Worm (Caenorhabditis elegans) whole organism, late embryonic: ENCODE data around the gene rcan-1.

ENCODE experiments used
- T23F11.4 ChIP-seq: fragments of 200-800 bp; sonication (Bioruptor generic); optimal IDR thresholded peaks from 2 replicates; lab custom pipeline; 2018; ENCODE audit warnings: mild to moderate bottlenecking, missing genetic modification characterization, missing compliant biosample characterization
- ceh-14 ChIP-seq: sonication (generic microtip); optimal IDR thresholded peaks from 2 replicates; lab custom pipeline; 2016; ENCODE audit warnings: missing genotype, missing genetic modification characterization, missing compliant biosample characterization
- ceh-18 ChIP-seq: sonication (generic microtip); optimal IDR thresholded peaks from 2 replicates; lab custom pipeline; 2016; ENCODE audit warnings: missing genetic modification characterization, missing compliant biosample characterization
- ceh-19 ChIP-seq: fragments of 200-800 bp; sonication (Bioruptor generic); optimal IDR thresholded peaks from 2 replicates; lab custom pipeline; 2018; ENCODE audit warnings: mild to moderate bottlenecking, missing genetic modification characterization, missing compliant biosample characterization
- ceh-2 ChIP-seq: sonication (generic microtip); optimal IDR thresholded peaks from 2 replicates; lab custom pipeline; 2016; ENCODE audit warnings: missing genotype, missing genetic modification characterization, missing compliant biosample characterization
- ceh-24 ChIP-seq: sonication (generic microtip); optimal IDR thresholded peaks from 2 replicates; lab custom pipeline; 2016; ENCODE audit warnings: mild to moderate bottlenecking, missing genetic modification characterization, missing compliant biosample characterization
- ceh-30 ChIP-seq: fragments of 150-350 bp; optimal IDR thresholded peaks from 2 replicates; lab custom pipeline; 2014; ENCODE audit warnings: missing biosample characterization, missing genetic modification characterization
- ceh-31 ChIP-seq: sonication (generic microtip); optimal IDR thresholded peaks from 2 replicates; lab custom pipeline; 2016; ENCODE audit warnings: missing genetic modification characterization, missing compliant biosample characterization
- ceh-34 ChIP-seq: sonication (generic microtip); optimal IDR thresholded peaks from 2 replicates; lab custom pipeline; 2016; ENCODE audit warnings: mild to moderate bottlenecking, missing genetic modification characterization, missing compliant biosample characterization
- ceh-6 ChIP-seq: fragments of 200-800 bp; sonication (Bioruptor generic); optimal IDR thresholded peaks from 2 replicates; lab custom pipeline; 2018; ENCODE audit warnings: mild to moderate bottlenecking, missing genetic modification characterization, missing compliant biosample characterization
- dve-1 ChIP-seq: sonication (generic microtip); optimal IDR thresholded peaks from 2 replicates; lab custom pipeline; 2017; ENCODE audit warnings: antibody characterized with exemption, mild to moderate bottlenecking, missing genetic modification characterization, missing compliant biosample characterization
- elt-2 ChIP-seq: sonication (generic microtip); optimal IDR thresholded peaks from 2 replicates; lab custom pipeline; 2016; ENCODE audit warnings: missing genetic modification reagents, missing genetic modification characterization, missing compliant biosample characterization
- ets-4 ChIP-seq: sonication (generic microtip); optimal IDR thresholded peaks from 2 replicates; lab custom pipeline; 2016; ENCODE audit warnings: missing genetic modification characterization, missing compliant biosample characterization
- fkh-6 ChIP-seq: sonication (generic microtip); optimal IDR thresholded peaks from 2 replicates; lab custom pipeline; 2016; ENCODE audit warnings: missing genetic modification characterization, missing compliant biosample characterization
- gmeb-2 ChIP-seq: sonication (generic microtip); optimal IDR thresholded peaks from 2 replicates; lab custom pipeline; 2016; ENCODE audit warnings: missing genetic modification characterization, inconsistent platforms, missing compliant biosample characterization
- hlh-13 ChIP-seq: fragments of 200-800 bp; sonication (Bioruptor generic); optimal IDR thresholded peaks from 2 replicates; lab custom pipeline; 2018; ENCODE audit warnings: mild to moderate bottlenecking, missing genetic modification characterization, missing compliant biosample characterization
- lin-11 ChIP-seq: fragments of 200-800 bp; sonication (Bioruptor generic); optimal IDR thresholded peaks from 2 replicates; lab custom pipeline; 2018; ENCODE audit warnings: mild to moderate bottlenecking, missing genetic modification characterization, missing compliant biosample characterization
- madf-2 ChIP-seq: sonication (generic microtip); optimal IDR thresholded peaks from 2 replicates; lab custom pipeline; 2017; ENCODE audit warnings: missing genetic modification characterization, missing compliant biosample characterization
- mec-3 ChIP-seq: sonication (generic microtip); optimal IDR thresholded peaks from 2 replicates; lab custom pipeline; 2016; ENCODE audit warnings: borderline replicate concordance, missing genetic modification characterization, missing compliant biosample characterization
- nfya-1 ChIP-seq: sonication (generic microtip); optimal IDR thresholded peaks from 2 replicates; lab custom pipeline; 2017; ENCODE audit warnings: missing genetic modification characterization, mild to moderate bottlenecking, missing compliant biosample characterization, antibody characterized with exemption, moderate library complexity
- nhr-232 ChIP-seq: sonication (generic microtip); optimal IDR thresholded peaks from 2 replicates; lab custom pipeline; 2016; ENCODE audit warnings: missing genetic modification characterization, missing compliant biosample characterization
- npax-4 ChIP-seq: sonication (generic microtip); optimal IDR thresholded peaks from 2 replicates; lab custom pipeline; 2016; ENCODE audit warnings: missing genetic modification characterization, missing compliant biosample characterization
- pax-1 ChIP-seq: fragments of 150-350 bp; optimal IDR thresholded peaks from 2 replicates; lab custom pipeline; 2014; ENCODE audit warnings: missing biosample characterization, missing genetic modification characterization
- pqm-1 ChIP-seq: sonication (generic microtip); optimal IDR thresholded peaks from 2 replicates; lab custom pipeline; 2016; ENCODE audit warnings: missing genetic modification characterization, missing compliant biosample characterization
- ref-2 ChIP-seq: sonication (generic microtip); optimal IDR thresholded peaks from 2 replicates; lab custom pipeline; 2016; ENCODE audit warnings: missing genetic modification characterization, missing compliant biosample characterization
- rnt-1 ChIP-seq: sonication (generic microtip); optimal IDR thresholded peaks from 2 replicates; lab custom pipeline; 2016; ENCODE audit warnings: missing genetic modification characterization, missing compliant biosample characterization
- sdc-2 ChIP-seq: sonication (generic microtip); optimal IDR thresholded peaks from 2 replicates; lab custom pipeline; 2016; ENCODE audit warnings: missing genotype, missing genetic modification characterization, missing compliant biosample characterization
- syd-9 ChIP-seq: sonication (generic microtip); optimal IDR thresholded peaks from 2 replicates; lab custom pipeline; 2016; ENCODE audit warnings: mild to moderate bottlenecking, missing genetic modification characterization, moderate library complexity, missing compliant biosample characterization
- tbx-2 ChIP-seq: sonication (generic microtip); optimal IDR thresholded peaks from 2 replicates; lab custom pipeline; 2016; ENCODE audit warnings: missing genetic modification characterization, missing compliant biosample characterization
- unc-3 ChIP-seq, 2 experiments: fragments of 200-800 bp in 1 of 2; sonication (Bioruptor generic) in 1 of 2; sonication (generic microtip) in 1 of 2; conservative IDR thresholded peaks in 1 of 2; optimal IDR thresholded peaks in 1 of 2; 2 replicates each; pipeline versions ENCODE4 v1.3.6 to Lab custom; 2016 to 2022; ENCODE audit warnings: missing compliant biosample characterization in 2 of 2, missing genetic modification characterization in 2 of 2, missing genetic modification reagents in 1 of 2
- unc-42 ChIP-seq: sonication (generic microtip); optimal IDR thresholded peaks from 2 replicates; lab custom pipeline; 2016; ENCODE audit warnings: missing genotype, missing genetic modification characterization, missing compliant biosample characterization
- unc-55 ChIP-seq: sonication (generic microtip); optimal IDR thresholded peaks from 2 replicates; lab custom pipeline; 2017; ENCODE audit warnings: missing biosample characterization, missing genetic modification reagents, missing genetic modification characterization

Gene rcan-1

ce11 chrIII:5678935-5679334 is 5.0 kb downstream of the rcan-1 start, which contains the start of the genes ska-3 and rps-12 (continued):
- TF ChIP-seq ceh-34 (peak; percentile 89), ceh-18 (tag; lab: Kevin White, UChicago) (peak; percentile 94), ceh-2 (peak; percentile 59)

DNA sequence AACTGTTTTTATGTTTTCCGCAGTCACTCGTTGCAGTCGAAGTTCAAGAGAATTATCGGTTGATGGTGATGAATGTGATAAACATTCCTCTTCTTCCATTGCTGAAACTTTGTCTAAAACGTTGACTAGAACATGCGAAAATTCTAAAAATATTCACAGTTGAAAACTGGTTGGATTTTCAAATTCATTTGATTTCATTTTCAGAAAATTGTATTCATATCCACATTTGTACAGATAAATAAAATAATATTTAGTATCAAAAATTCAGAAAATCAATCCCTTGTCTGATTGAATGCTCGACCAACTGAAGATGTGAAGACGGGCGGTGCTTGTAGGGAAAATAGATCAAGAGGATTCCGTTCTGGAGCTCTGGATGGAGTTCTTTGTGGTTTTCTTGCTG is 6.1 kb downstream of the rcan-1 start, which contains the start of gene F54E7.9:
Gene F54E7.9, minus strand, starts transcription at position 101 of the 400 bp plus-strand sequence.
- TF ChIP-seq lin-11 (tag; lab: Kevin White, UChicago) = no peak
- TF ChIP-seq ref-2 (tag; lab: Kevin White, UChicago) = no peak
- TF ChIP-seq hlh-13 (GFP tag; lab: Kevin White, UChicago) = no peak
- no peak for TF ChIP-seq dve-1 (tag; lab: Kevin White, UChicago)
- TF ChIP-seq npax-4 (tag; lab: Kevin White, UChicago) = no peak
- TF ChIP-seq madf-2 (tag; lab: Kevin White, UChicago) = no peak
- no peak for TF ChIP-seq nhr-232 (tag; lab: Kevin White, UChicago)
- no peak for TF ChIP-seq pqm-1 (tag; lab: Kevin White, UChicago)
- TF ChIP-seq pax-1 (tag; lab: Kevin White, UChicago) = no peak
- no peak for TF ChIP-seq T23F11.4 (GFP tag; lab: Kevin White, UChicago)
- no peak for TF ChIP-seq ceh-18 (tag; lab: Kevin White, UChicago)
- no peak for TF ChIP-seq ceh-6 (GFP tag; lab: Kevin White, UChicago)

DNA sequence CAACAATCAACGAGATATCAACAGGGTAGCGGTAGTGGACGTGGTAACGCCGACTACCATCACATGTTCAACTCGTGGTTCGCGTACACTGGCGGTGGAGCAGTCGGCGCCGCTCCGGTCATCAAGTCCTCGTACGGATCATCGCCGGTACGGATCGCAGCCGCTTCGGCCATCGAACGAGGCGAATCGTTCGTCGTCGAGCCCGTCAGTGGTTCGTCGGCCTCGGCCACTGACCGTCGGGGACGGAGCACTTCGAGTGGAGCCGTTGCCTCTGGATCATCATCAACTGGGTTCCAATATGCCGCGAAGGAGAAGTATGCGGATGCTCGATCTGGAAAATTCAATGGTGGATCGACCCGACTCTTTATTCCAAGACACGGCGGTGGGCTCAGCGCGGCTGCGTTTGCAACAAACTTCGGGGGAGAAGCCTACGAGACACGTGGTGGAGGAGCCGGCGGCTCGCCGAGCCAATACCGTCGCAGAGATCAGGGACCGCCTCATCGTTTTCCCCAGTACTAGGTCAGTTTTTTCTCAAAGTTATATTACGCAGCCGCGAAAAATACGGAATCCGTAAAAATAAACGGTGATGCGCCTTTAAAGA is 8.4 kb downstream of the rcan-1 start:
- TF ChIP-seq mec-3 (tag; lab: Kevin White, UChicago) (peak; percentile 49), pax-1 (tag; lab: Kevin White, UChicago) (no peak)

- TF ChIP-seq unc-3 (GFP tag; conservative IDR thresholded peaks at IDR 0.05; lab: Robert Waterston, UW) = no peak
- no peak for TF ChIP-seq unc-3 (tag; optimal IDR thresholded peaks at IDR 0.05; lab: Kevin White, UChicago)
- TF ChIP-seq elt-2 (tag; lab: Kevin White, UChicago) = no peak
- TF ChIP-seq ceh-14 (tag; lab: Kevin White, UChicago) = no peak
- TF ChIP-seq ceh-34 = no peak
- TF ChIP-seq fkh-6 (tag; lab: Kevin White, UChicago) = no peak
- TF ChIP-seq ceh-19 (GFP tag; lab: Kevin White, UChicago) = no peak
- no peak for TF ChIP-seq rnt-1
- TF ChIP-seq ceh-30 (tag; lab: Kevin White, UChicago) = no peak
- TF ChIP-seq syd-9 (tag; lab: Kevin White, UChicago) = no peak
- TF ChIP-seq gmeb-2 = no peak
- TF ChIP-seq pax-1 (tag; lab: Kevin White, UChicago) = no peak
- no peak for TF ChIP-seq ets-4 (tag; lab: Kevin White, UChicago)
- TF ChIP-seq ceh-6 (GFP tag; lab: Kevin White, UChicago) = no peak
- TF ChIP-seq hlh-13 (GFP tag; lab: Kevin White, UChicago) = no peak
- no peak for TF ChIP-seq mec-3 (tag; lab: Kevin White, UChicago)
These were observed 9.7 kb downstream of the rcan-1 start for ce11 chrIII:5674196-5674595.

ce11 chrIII:5667952-5668489 is 15.9 kb downstream of the rcan-1 start:
- TF ChIP-seq ceh-34 (no peak), unc-55 (GFP tag; lab: Kevin White, UChicago) (peak; percentile 19), tbx-2 (tag; lab: Kevin White, UChicago) (peak; percentile 54), nfya-1 (peak; percentile 30), sdc-2 (no peak)

- TF ChIP-seq ceh-31 (tag; lab: Kevin White, UChicago) (peak; percentile 7), syd-9 (tag; lab: Kevin White, UChicago) (no peak), unc-42 (tag; lab: Kevin White, UChicago) (peak; percentile 52), lin-11 (tag; lab: Kevin White, UChicago) (no peak), ceh-24 (tag; lab: Kevin White, UChicago) (no peak)
These were observed 18.2 kb downstream of the rcan-1 start for ce11 chrIII:5665710-5666109.
